Worm (Caenorhabditis elegans) whole organism, L1 larva: Measurements from ENCODE around the gene his-71.

ENCODE experiments used
- ceh-82 ChIP-seq, 3 experiments: fragments of 150-350 bp in 1 of 3; sonication (generic microtip) in 2 of 3; optimal IDR thresholded peaks; 2 replicates each; lab custom pipeline; 2014 to 2017; ENCODE audit warnings: missing biosample characterization in 3 of 3, missing genetic modification characterization in 3 of 3
- lin-15B ChIP-seq: fragments of 150-350 bp; sonication (generic microtip); optimal IDR thresholded peaks from 3 replicates; lab custom pipeline; 2014; ENCODE audit warnings: missing biosample characterization, missing genetic modification characterization
- lin-35 ChIP-seq, 2 experiments: fragments of 150-350 bp; optimal IDR thresholded peaks; 2 replicates each; lab custom pipeline; 2014; ENCODE audit warnings: missing biosample characterization in 2 of 2, missing genetic modification characterization in 2 of 2, missing genetic modification reagents in 2 of 2
- mab-9 ChIP-seq: fragments of 200-800 bp; sonication (Bioruptor generic); IDR thresholded peaks from 2 replicates; pipeline ENCODE4 v1.3.6; 2022; ENCODE audit warnings: missing genetic modification reagents, missing genetic modification characterization, missing compliant biosample characterization
- mdl-1 ChIP-seq, 2 experiments: fragments of 150-350 bp; optimal IDR thresholded peaks; 2 replicates each; lab custom pipeline; 2014 to 2017; ENCODE audit warnings: missing biosample characterization in 2 of 2, missing genetic modification characterization in 2 of 2, inconsistent platforms in 1 of 2

DNA sequence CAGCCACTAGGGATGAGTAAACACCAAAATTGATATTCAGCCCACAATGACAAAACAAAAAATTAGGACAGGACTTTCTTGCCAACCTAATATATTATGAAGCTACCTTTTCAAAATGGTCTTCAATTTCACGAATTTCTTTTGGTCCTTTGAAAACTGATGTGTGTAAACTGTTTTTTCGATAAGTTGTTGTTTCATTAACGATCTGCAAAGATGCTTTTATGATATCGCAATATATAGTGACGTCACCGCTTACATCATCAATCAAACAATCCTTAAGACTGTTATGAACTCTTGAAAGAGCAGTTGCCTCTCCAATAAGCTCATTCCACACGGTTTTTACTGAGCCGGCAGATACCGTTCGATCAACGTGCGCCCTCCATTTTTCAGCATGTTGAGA is 10.2 kb upstream of the his-71 start:
- TF ChIP-seq lin-35 (GFP tag; optimal IDR thresholded peaks at IDR 0.05; lab: Kevin White, UChicago) (no peak), ceh-82 (tag; optimal IDR thresholded peaks at IDR 0.05; lab: Kevin White, UChicago) (no peak), mdl-1 (tag; optimal IDR thresholded peaks at IDR 0.05; lab: Kevin White, UChicago) (no peak), mab-9 (GFP tag; lab: Robert Waterston, UW) (no peak), lin-15B (tag; lab: Kevin White, UChicago) (no peak)
